Worm (Caenorhabditis elegans) whole organism, L3 larva: Measurements from ENCODE around the gene pgp-1.

Experiments
- R02D3.7 ChIP-seq: fragments of 150-350 bp; optimal IDR thresholded peaks from 2 replicates; lab custom pipeline; 2014; ENCODE audit warnings: missing biosample characterization, missing genetic modification characterization
- ZK546.5 ChIP-seq: sonication (generic microtip); optimal IDR thresholded peaks from 2 replicates; lab custom pipeline; 2017; ENCODE audit warnings: missing biosample characterization, missing genetic modification characterization
- aly-2 ChIP-seq: fragments of 150-350 bp; optimal IDR thresholded peaks from 2 replicates; lab custom pipeline; 2014; ENCODE audit warnings: missing biosample characterization, missing genetic modification characterization
- ama-1 ChIP-seq: fragments of 150-350 bp; optimal IDR thresholded peaks from 2 replicates; lab custom pipeline; 2018
- ceh-16 ChIP-seq: sonication (generic microtip); optimal IDR thresholded peaks from 2 replicates; lab custom pipeline; 2017; ENCODE audit warnings: missing biosample characterization, missing genetic modification characterization
- ceh-28 ChIP-seq: fragments of 150-350 bp; optimal IDR thresholded peaks from 2 replicates; lab custom pipeline; 2014; ENCODE audit warnings: missing biosample characterization, missing genetic modification reagents, missing genetic modification characterization
- ceh-82 ChIP-seq: fragments of 150-350 bp; optimal IDR thresholded peaks from 2 replicates; lab custom pipeline; 2014; ENCODE audit warnings: missing biosample characterization, missing genetic modification characterization
- ceh-9 ChIP-seq: sonication (generic microtip); optimal IDR thresholded peaks from 2 replicates; lab custom pipeline; 2018; ENCODE audit warnings: missing biosample characterization, missing genetic modification characterization
- daf-12 ChIP-seq: fragments of 150-350 bp; optimal IDR thresholded peaks from 2 replicates; lab custom pipeline; 2014; ENCODE audit warnings: missing biosample characterization, missing genetic modification reagents, missing genetic modification characterization
- egl-27 ChIP-seq: sonication (generic microtip); optimal IDR thresholded peaks from 4 replicates; lab custom pipeline; 2017; ENCODE audit warnings: missing biosample characterization, missing genetic modification reagents, missing genetic modification characterization
- egl-5 ChIP-seq: fragments of 150-350 bp; optimal IDR thresholded peaks from 2 replicates; lab custom pipeline; 2017; ENCODE audit warnings: missing biosample characterization, missing genetic modification reagents, missing genetic modification characterization, inconsistent platforms
- elt-1 ChIP-seq: fragments of 150-350 bp; optimal IDR thresholded peaks from 2 replicates; lab custom pipeline; 2014; ENCODE audit warnings: missing biosample characterization, missing genetic modification characterization
- elt-2 ChIP-seq: sonication (generic microtip); optimal IDR thresholded peaks from 2 replicates; lab custom pipeline; 2016; ENCODE audit warnings: missing genetic modification reagents, mild to moderate bottlenecking, missing genetic modification characterization, missing compliant biosample characterization
- elt-3 ChIP-seq, 3 experiments: fragments of 150-350 bp in 1 of 3; sonication (generic microtip) in 2 of 3; optimal IDR thresholded peaks; 2 replicates in 2 of 3; 4 replicates in 1 of 3; lab custom pipeline; 2014 to 2017; ENCODE audit warnings: missing biosample characterization in 3 of 3, missing genetic modification characterization in 3 of 3
- eor-1 ChIP-seq, 2 experiments: fragments of 150-350 bp; optimal IDR thresholded peaks; 2 replicates each; lab custom pipeline; 2014 to 2018; ENCODE audit warnings: missing biosample characterization in 2 of 2, missing genetic modification characterization in 2 of 2
- fkh-10 ChIP-seq: sonication (generic microtip); optimal IDR thresholded peaks from 2 replicates; lab custom pipeline; 2017; ENCODE audit warnings: missing biosample characterization, missing genetic modification reagents, missing genetic modification characterization
- fkh-2 ChIP-seq: fragments of 150-350 bp; optimal IDR thresholded peaks from 2 replicates; lab custom pipeline; 2014; ENCODE audit warnings: missing biosample characterization, missing genetic modification reagents, missing genetic modification characterization
- fos-1 ChIP-seq: fragments of 150-350 bp; optimal IDR thresholded peaks from 2 replicates; lab custom pipeline; 2014; ENCODE audit warnings: missing biosample characterization, missing genetic modification characterization
- hmg-11 ChIP-seq: sonication (generic microtip); optimal IDR thresholded peaks from 2 replicates; lab custom pipeline; 2016; ENCODE audit warnings: missing genetic modification characterization, missing compliant biosample characterization
- jun-1 ChIP-seq: fragments of 150-350 bp; optimal IDR thresholded peaks from 2 replicates; lab custom pipeline; 2014; ENCODE audit warnings: missing biosample characterization, missing genetic modification reagents, missing genetic modification characterization
- lin-15B ChIP-seq: fragments of 150-350 bp; optimal IDR thresholded peaks from 2 replicates; lab custom pipeline; 2014; ENCODE audit warnings: missing biosample characterization, missing genetic modification characterization
- lin-39 ChIP-seq: fragments of 150-350 bp; optimal IDR thresholded peaks from 2 replicates; lab custom pipeline; 2018; ENCODE audit warnings: missing biosample characterization, missing genetic modification reagents, missing genetic modification characterization
- lsy-12 ChIP-seq: sonication (generic microtip); optimal IDR thresholded peaks from 2 replicates; lab custom pipeline; 2016; ENCODE audit warnings: mild to moderate bottlenecking, missing genetic modification characterization, missing compliant biosample characterization
- mdl-1 ChIP-seq: fragments of 150-350 bp; optimal IDR thresholded peaks from 2 replicates; lab custom pipeline; 2014; ENCODE audit warnings: missing biosample characterization, missing genetic modification characterization
- mml-1 ChIP-seq: fragments of 150-350 bp; sonication (generic microtip); optimal IDR thresholded peaks from 3 replicates; lab custom pipeline; 2014; ENCODE audit warnings: missing biosample characterization, missing genetic modification characterization
- nfya-1 ChIP-seq: sonication (generic microtip); optimal IDR thresholded peaks from 2 replicates; lab custom pipeline; 2017; ENCODE audit warnings: missing genetic modification characterization, mild to moderate bottlenecking, missing compliant biosample characterization, antibody characterized with exemption, moderate library complexity; ENCODE audit not compliant: insufficient read depth
- nhr-11 ChIP-seq: fragments of 150-350 bp; optimal IDR thresholded peaks from 2 replicates; lab custom pipeline; 2014; ENCODE audit warnings: missing biosample characterization, missing genetic modification characterization
- nhr-12 ChIP-seq: fragments of 150-350 bp; optimal IDR thresholded peaks from 2 replicates; lab custom pipeline; 2014; ENCODE audit warnings: missing biosample characterization, missing genetic modification characterization
- nhr-23 ChIP-seq: fragments of 150-350 bp; optimal IDR thresholded peaks from 2 replicates; lab custom pipeline; 2014; ENCODE audit warnings: missing biosample characterization, missing genetic modification reagents, missing genetic modification characterization
- nhr-237 ChIP-seq: fragments of 150-350 bp; optimal IDR thresholded peaks from 2 replicates; lab custom pipeline; 2014; ENCODE audit warnings: missing biosample characterization, missing genetic modification characterization
- nhr-25 ChIP-seq: sonication (generic microtip); optimal IDR thresholded peaks from 2 replicates; lab custom pipeline; 2017; ENCODE audit warnings: missing biosample characterization, missing genetic modification characterization
- nhr-28 ChIP-seq: fragments of 150-350 bp; optimal IDR thresholded peaks from 2 replicates; lab custom pipeline; 2014; ENCODE audit warnings: missing biosample characterization, missing genetic modification characterization
- nhr-43 ChIP-seq: sonication (generic microtip); optimal IDR thresholded peaks from 2 replicates; lab custom pipeline; 2016; ENCODE audit warnings: mild to moderate bottlenecking, missing genetic modification characterization, missing compliant biosample characterization; ENCODE audit not compliant: poor library complexity, severe bottlenecking
- nhr-67 ChIP-seq: fragments of 150-350 bp; optimal IDR thresholded peaks from 2 replicates; lab custom pipeline; 2014; ENCODE audit warnings: missing biosample characterization, missing genetic modification characterization
- nhr-76 ChIP-seq: fragments of 150-350 bp; sonication (generic microtip); optimal IDR thresholded peaks from 5 replicates; lab custom pipeline; 2014; ENCODE audit warnings: missing biosample characterization, missing genetic modification characterization
- nhr-77 ChIP-seq: fragments of 150-350 bp; optimal IDR thresholded peaks from 2 replicates; lab custom pipeline; 2014; ENCODE audit warnings: missing biosample characterization, missing genetic modification characterization
- pha-4 ChIP-seq: fragments of 150-350 bp; optimal IDR thresholded peaks from 2 replicates; lab custom pipeline; 2014; ENCODE audit warnings: missing biosample characterization, missing genetic modification reagents, missing genetic modification characterization
- pqm-1 ChIP-seq: fragments of 150-350 bp; optimal IDR thresholded peaks from 2 replicates; lab custom pipeline; 2017; ENCODE audit warnings: missing biosample characterization, missing genetic modification characterization, inconsistent platforms
- sea-2 ChIP-seq: fragments of 150-350 bp; sonication (generic microtip); optimal IDR thresholded peaks from 4 replicates; lab custom pipeline; 2014; ENCODE audit warnings: missing biosample characterization, missing genetic modification reagents, missing genetic modification characterization
- skn-1 ChIP-seq: fragments of 150-350 bp; optimal IDR thresholded peaks from 2 replicates; lab custom pipeline; 2014; ENCODE audit warnings: missing biosample characterization, missing genetic modification characterization
- snpc-4 ChIP-seq: fragments of 150-350 bp; optimal IDR thresholded peaks from 2 replicates; lab custom pipeline; 2014; ENCODE audit warnings: missing biosample characterization, missing genetic modification characterization
- tbx-2 ChIP-seq: sonication (generic microtip); optimal IDR thresholded peaks from 2 replicates; lab custom pipeline; 2016; ENCODE audit warnings: mild to moderate bottlenecking, missing genetic modification characterization, missing compliant biosample characterization
- unc-39 ChIP-seq: sonication (generic microtip); optimal IDR thresholded peaks from 4 replicates; lab custom pipeline; 2017; ENCODE audit warnings: missing biosample characterization, missing genetic modification characterization
- unc-62 ChIP-seq: fragments of 150-350 bp; sonication (generic microtip); optimal IDR thresholded peaks from 4 replicates; lab custom pipeline; 2014; ENCODE audit warnings: missing biosample characterization, missing genetic modification reagents, missing genetic modification characterization
- zag-1 ChIP-seq: fragments of 150-350 bp; optimal IDR thresholded peaks from 2 replicates; lab custom pipeline; 2014; ENCODE audit warnings: missing biosample characterization, missing genetic modification characterization
- ztf-11 ChIP-seq: fragments of 150-350 bp; optimal IDR thresholded peaks from 2 replicates; lab custom pipeline; 2014; ENCODE audit warnings: missing biosample characterization, missing genetic modification characterization
- ztf-4 ChIP-seq: fragments of 150-350 bp; optimal IDR thresholded peaks from 2 replicates; lab custom pipeline; 2014; ENCODE audit warnings: missing biosample characterization, missing genetic modification characterization

Gene pgp-1

DNA sequence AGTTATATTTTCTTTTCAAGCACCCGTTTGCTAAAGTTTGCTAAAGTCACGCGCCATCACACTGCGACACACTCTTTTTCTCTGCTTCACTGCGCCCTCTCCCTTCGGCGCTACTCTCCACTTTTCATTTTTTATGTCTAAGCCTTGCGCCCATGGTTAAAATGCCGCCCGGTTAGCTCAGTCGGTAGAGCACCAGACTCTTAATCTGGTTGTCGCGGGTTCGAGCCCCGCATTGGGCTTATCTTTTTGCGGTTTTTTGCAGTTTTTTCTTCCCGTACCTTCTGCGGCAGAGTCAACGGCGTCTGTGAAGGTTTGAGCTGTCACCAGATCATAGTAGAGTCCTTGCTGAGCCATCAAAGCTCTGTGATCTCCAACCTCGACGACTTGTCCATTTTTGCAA is 4.4 kb downstream of the pgp-1 start:
- no peak for TF ChIP-seq fos-1 (tag; lab: Kevin White, UChicago)
- peak; percentile 83 for TF ChIP-seq nfya-1 (tag; lab: Kevin White, UChicago)
- no peak for TF ChIP-seq ceh-82 (tag; lab: Kevin White, UChicago)
- TF ChIP-seq hmg-11 (tag; lab: Kevin White, UChicago): peak; percentile 91
- TF ChIP-seq daf-12 (tag; lab: Kevin White, UChicago): no peak
- peak; percentile 11 for TF ChIP-seq nhr-25
- TF ChIP-seq elt-1: no peak
- TF ChIP-seq pha-4 (tag; lab: Kevin White, UChicago): peak; percentile 73
- no peak for TF ChIP-seq ceh-9
- TF ChIP-seq pqm-1 (tag; lab: Kevin White, UChicago): peak; percentile 26
- no peak for TF ChIP-seq fkh-2 (tag; lab: Kevin White, UChicago)
- TF ChIP-seq unc-62 (GFP tag; lab: Kevin White, UChicago): no peak
- TF ChIP-seq nhr-28 (tag; lab: Kevin White, UChicago): no peak
- TF ChIP-seq ztf-4: no peak
- TF ChIP-seq egl-27 (tag; lab: Kevin White, UChicago): peak; percentile 6
- TF ChIP-seq nhr-77: no peak
- no peak for TF ChIP-seq fkh-10
- peak; percentile 31 for TF ChIP-seq R02D3.7 (tag; lab: Kevin White, UChicago)
- TF ChIP-seq nhr-76 (tag; lab: Kevin White, UChicago): no peak
- TF ChIP-seq mdl-1 (tag; lab: Kevin White, UChicago): no peak
- peak; percentile 62 for TF ChIP-seq elt-2 (tag; lab: Kevin White, UChicago)
- peak; percentile 19 for TF ChIP-seq nhr-23 (tag; lab: Kevin White, UChicago)
- TF ChIP-seq egl-5 (tag; lab: Kevin White, UChicago): no peak
- TF ChIP-seq skn-1: peak; percentile 7
- TF ChIP-seq elt-3 (tag; optimal IDR thresholded peaks at IDR 0.05; lab: Kevin White, UChicago): no peak
- TF ChIP-seq ZK546.5 (tag; lab: Kevin White, UChicago): no peak
- no peak for TF ChIP-seq eor-1 (tag; optimal IDR thresholded peaks at IDR 0.05; lab: Kevin White, UChicago)
- peak; percentile 46 for TF ChIP-seq lin-15B
- no peak for TF ChIP-seq zag-1 (tag; lab: Kevin White, UChicago)
- TF ChIP-seq lin-39 (tag; lab: Kevin White, UChicago): peak; percentile 60
- TF ChIP-seq nhr-43 (tag; lab: Kevin White, UChicago): no peak
- peak; percentile 43 for TF ChIP-seq tbx-2 (tag; lab: Kevin White, UChicago)
- peak; percentile 53 for TF ChIP-seq lsy-12 (tag; lab: Kevin White, UChicago)
- TF ChIP-seq nhr-67: no peak
- TF ChIP-seq nhr-237: no peak
- TF ChIP-seq ztf-11: no peak
- no peak for TF ChIP-seq aly-2 (tag; lab: Kevin White, UChicago)
- peak; percentile 52 for TF ChIP-seq snpc-4
- no peak for TF ChIP-seq sea-2 (GFP tag; lab: Kevin White, UChicago)
- no peak for TF ChIP-seq nhr-12 (tag; lab: Kevin White, UChicago)
- no peak for TF ChIP-seq mml-1
- no peak for TF ChIP-seq ceh-28 (tag; lab: Kevin White, UChicago)
- peak; percentile 40 for TF ChIP-seq jun-1 (tag; lab: Kevin White, UChicago)
- no peak for TF ChIP-seq unc-39 (tag; lab: Kevin White, UChicago)
- no peak for TF ChIP-seq nhr-11 (tag; lab: Kevin White, UChicago)
- TF ChIP-seq ama-1 (lab: Kevin White, UChicago): no peak
- TF ChIP-seq ceh-16 (tag; lab: Kevin White, UChicago): no peak

DNA sequence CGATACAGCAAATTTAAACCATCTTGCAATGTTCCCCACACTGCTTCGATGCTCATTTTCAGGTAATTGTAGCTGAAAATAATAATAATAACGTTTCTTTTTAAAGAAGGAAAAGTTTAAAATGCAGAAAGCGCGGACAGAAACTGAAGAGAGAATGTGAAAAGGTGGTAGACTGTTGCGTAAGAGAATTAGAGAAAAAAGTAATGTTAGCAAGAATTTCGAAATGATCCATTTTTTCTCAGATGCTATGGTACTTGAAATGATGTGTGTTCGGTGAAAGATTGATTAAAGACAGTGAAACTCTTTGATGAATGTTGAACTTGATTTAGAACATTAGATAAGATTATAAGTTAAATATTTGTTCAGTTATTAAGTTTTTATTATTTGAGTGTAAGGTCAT is 8.6 kb downstream of the pgp-1 start, which contains the start of gene cul-6:
TSS of gene cul-6 (minus strand) at position 79 of the 400 bp plus-strand sequence.
- TF ChIP-seq hmg-11 (tag; lab: Kevin White, UChicago): no peak
- TF ChIP-seq elt-2 (tag; lab: Kevin White, UChicago): no peak
